Fruit fly (Drosophila melanogaster) whole organism, embryonic: Measurements from ENCODE around the gene CG43867.

Source experiments
- ATbp ChIP-seq: fragments of 200-800 bp; sonication (Bioruptor generic); optimal IDR thresholded peaks from 2 replicates; lab custom pipeline; 2017; ENCODE audit warnings: missing biosample characterization, mild to moderate bottlenecking, missing genetic modification characterization, missing genetic modification reagents
- BEAF-32 ChIP-seq: fragments of 200-800 bp; sonication (Bioruptor generic); optimal IDR thresholded peaks from 3 replicates; lab custom pipeline; 2017; ENCODE audit warnings: missing biosample characterization, missing genetic modification characterization, mild to moderate bottlenecking, moderate library complexity, missing genetic modification reagents
- Bteb2 ChIP-seq: fragments of 200-800 bp; sonication (Bioruptor generic); optimal IDR thresholded peaks from 2 replicates; lab custom pipeline; 2016; ENCODE audit warnings: missing biosample characterization, missing genetic modification characterization
- C15 ChIP-seq: fragments of 200-800 bp; sonication (Bioruptor generic); IDR thresholded peaks from 3 replicates; pipeline ENCODE4 v1.3.6; 2022; ENCODE audit warnings: missing biosample characterization, missing genetic modification characterization
- CG10959 ChIP-seq: fragments of 200-800 bp; sonication (Bioruptor generic); IDR thresholded peaks from 2 replicates; pipeline ENCODE4 v1.3.6; 2022; ENCODE audit warnings: missing biosample characterization, missing genetic modification characterization
- CG11085 ChIP-seq: fragments of 200-800 bp; sonication (Bioruptor generic); IDR thresholded peaks from 2 replicates; pipeline ENCODE4 v1.3.6; 2022; ENCODE audit warnings: missing biosample characterization, missing genetic modification characterization
- CG11247 ChIP-seq: fragments of 200-800 bp; sonication (Bioruptor generic); IDR thresholded peaks from 2 replicates; pipeline ENCODE4 v1.3.6; 2022; ENCODE audit warnings: missing biosample characterization, missing genetic modification characterization
- CG12219 ChIP-seq: fragments of 200-800 bp; sonication (Bioruptor generic); optimal IDR thresholded peaks from 3 replicates; lab custom pipeline; 2018; ENCODE audit warnings: missing biosample characterization, mild to moderate bottlenecking, missing genetic modification characterization
- CG12391 ChIP-seq: fragments of 200-800 bp; sonication (Bioruptor generic); optimal IDR thresholded peaks from 3 replicates; lab custom pipeline; 2018; ENCODE audit warnings: missing biosample characterization, mild to moderate bottlenecking, missing genetic modification characterization, moderate library complexity
- CG12769 ChIP-seq: fragments of 200-800 bp; sonication (Bioruptor generic); optimal IDR thresholded peaks from 2 replicates; lab custom pipeline; 2019; ENCODE audit warnings: missing biosample characterization, mild to moderate bottlenecking, missing genetic modification characterization, moderate library complexity
- CG13894 ChIP-seq: fragments of 200-800 bp; sonication (Bioruptor generic); optimal IDR thresholded peaks from 3 replicates; lab custom pipeline; 2018; ENCODE audit warnings: missing biosample characterization, mild to moderate bottlenecking, missing genetic modification characterization, moderate library complexity
- CG14860 ChIP-seq: fragments of 200-800 bp; sonication (Bioruptor generic); IDR thresholded peaks from 3 replicates; pipeline ENCODE4 v1.3.6; 2022; ENCODE audit warnings: missing biosample characterization, missing genetic modification characterization; ENCODE audit not compliant: partially characterized antibody
- CG15073 ChIP-seq: fragments of 200-800 bp; sonication (Bioruptor generic); optimal IDR thresholded peaks from 2 replicates; lab custom pipeline; 2016; ENCODE audit warnings: missing biosample characterization, missing genetic modification characterization
- CG1603 ChIP-seq: fragments of 200-800 bp; sonication (Bioruptor generic); optimal IDR thresholded peaks from 2 replicates; lab custom pipeline; 2019; ENCODE audit warnings: missing biosample characterization, mild to moderate bottlenecking, missing genetic modification characterization, moderate library complexity
- CG1647 ChIP-seq: fragments of 200-800 bp; sonication (Bioruptor generic); optimal IDR thresholded peaks from 3 replicates; lab custom pipeline; 2016; ENCODE audit warnings: missing biosample characterization, missing genetic modification characterization
- CG17328 ChIP-seq: fragments of 200-800 bp; sonication (Bioruptor generic); IDR thresholded peaks from 2 replicates; pipeline ENCODE4 v1.3.6; 2022; ENCODE audit warnings: missing biosample characterization, missing genetic modification characterization
- CG18011 ChIP-seq: fragments of 200-800 bp; sonication (Bioruptor generic); optimal IDR thresholded peaks from 2 replicates; lab custom pipeline; 2017; ENCODE audit warnings: missing biosample characterization, missing genetic modification characterization, mild to moderate bottlenecking, moderate library complexity, missing genotype
- CG30020 ChIP-seq: fragments of 200-800 bp; optimal IDR thresholded peaks from 2 replicates; lab custom pipeline; 2019; ENCODE audit warnings: missing biosample characterization, mild to moderate bottlenecking, missing genetic modification characterization, moderate library complexity
- CG32532 ChIP-seq: fragments of 200-800 bp; sonication (Bioruptor generic); IDR thresholded peaks from 2 replicates; pipeline ENCODE4 v1.3.6; 2022; ENCODE audit warnings: missing biosample characterization, missing genetic modification characterization
- CG4424 ChIP-seq: fragments of 200-800 bp; sonication (Bioruptor generic); optimal IDR thresholded peaks from 3 replicates; lab custom pipeline; 2016; ENCODE audit warnings: missing biosample characterization, missing genetic modification characterization
- CG4730 ChIP-seq: fragments of 200-800 bp; sonication (Bioruptor generic); IDR thresholded peaks from 2 replicates; pipeline ENCODE4 v1.3.6; 2022; ENCODE audit warnings: missing biosample characterization, missing genetic modification characterization
- CG6683 ChIP-seq: fragments of 200-800 bp; sonication (Bioruptor generic); optimal IDR thresholded peaks from 2 replicates; lab custom pipeline; 2017; ENCODE audit warnings: missing biosample characterization, mild to moderate bottlenecking, missing genetic modification characterization, missing genetic modification reagents
- CG6689 ChIP-seq: fragments of 200-800 bp; sonication (Bioruptor generic); IDR thresholded peaks from 2 replicates; pipeline ENCODE4 v1.3.6; 2022; ENCODE audit warnings: missing biosample characterization, missing genetic modification characterization
- CG6854 ChIP-seq: fragments of 200-800 bp; sonication (Bioruptor generic); optimal IDR thresholded peaks from 3 replicates; lab custom pipeline; 2017; ENCODE audit warnings: missing biosample characterization, mild to moderate bottlenecking, missing genetic modification characterization
- CG8924 ChIP-seq: fragments of 200-800 bp; optimal IDR thresholded peaks from 3 replicates; lab custom pipeline; 2019; ENCODE audit warnings: missing biosample characterization, mild to moderate bottlenecking, missing genetic modification characterization, moderate library complexity
- CG9215 ChIP-seq: fragments of 200-800 bp; sonication (Bioruptor generic); IDR thresholded peaks from 2 replicates; pipeline ENCODE4 v1.3.6; 2022; ENCODE audit warnings: missing biosample characterization, missing genetic modification characterization
- CG9876 ChIP-seq: fragments of 200-800 bp; sonication (Bioruptor generic); optimal IDR thresholded peaks from 2 replicates; lab custom pipeline; 2016; ENCODE audit warnings: missing biosample characterization, missing genetic modification characterization
- Fer3 ChIP-seq: fragments of 200-800 bp; sonication (Bioruptor generic); optimal IDR thresholded peaks from 2 replicates; lab custom pipeline; 2018; ENCODE audit warnings: missing biosample characterization, mild to moderate bottlenecking, missing genetic modification characterization, moderate library complexity
- HLH3B ChIP-seq: fragments of 200-800 bp; sonication (Bioruptor generic); IDR thresholded peaks from 2 replicates; pipeline ENCODE4 v1.3.6; 2022; ENCODE audit warnings: missing biosample characterization, missing genetic modification characterization
- Hey ChIP-seq: fragments of 200-800 bp; sonication (Bioruptor generic); optimal IDR thresholded peaks from 3 replicates; lab custom pipeline; 2018; ENCODE audit warnings: missing biosample characterization, mild to moderate bottlenecking, missing genetic modification characterization
- Hr3 ChIP-seq: fragments of 200-800 bp; sonication (Bioruptor generic); optimal IDR thresholded peaks from 3 replicates; lab custom pipeline; 2016; ENCODE audit warnings: missing biosample characterization, missing genetic modification characterization
- Med ChIP-seq: fragments of 200-800 bp; sonication (Bioruptor generic); peaks from one replicate; lab custom pipeline; 2016; ENCODE audit warnings: missing biosample characterization, missing genetic modification characterization, mild to moderate bottlenecking, inconsistent platforms, moderate library complexity
- Myb ChIP-seq: fragments of 200-800 bp; sonication (Bioruptor generic); optimal IDR thresholded peaks from 2 replicates; lab custom pipeline; 2016; ENCODE audit warnings: missing biosample characterization, missing genetic modification characterization
- NFAT ChIP-seq: fragments of 200-800 bp; sonication (Bioruptor generic); IDR thresholded peaks from 2 replicates; pipeline ENCODE4 v1.3.6; 2022; ENCODE audit warnings: missing biosample characterization, missing genetic modification characterization
- Oaz ChIP-seq: fragments of 200-800 bp; sonication (Bioruptor generic); IDR thresholded peaks from 2 replicates; pipeline ENCODE4 v1.3.6; 2022; ENCODE audit warnings: missing biosample characterization, missing genetic modification characterization
- Ptx1 ChIP-seq: fragments of 200-800 bp; sonication (Bioruptor generic); IDR thresholded peaks from 2 replicates; pipeline ENCODE4 v1.3.6; 2022; ENCODE audit warnings: missing biosample characterization, missing genetic modification characterization
- Sin3A ChIP-seq: fragments of >200 bp; optimal IDR thresholded peaks from 2 replicates; lab custom pipeline; 2018
- Sox102F ChIP-seq: fragments of 200-800 bp; sonication (Bioruptor generic); optimal IDR thresholded peaks from 2 replicates; lab custom pipeline; 2018; ENCODE audit warnings: missing biosample characterization, mild to moderate bottlenecking, missing genetic modification characterization, moderate library complexity
- Sry-β ChIP-seq: fragments of 200-800 bp; sonication (Bioruptor generic); optimal IDR thresholded peaks from 2 replicates; lab custom pipeline; 2018; ENCODE audit warnings: missing biosample characterization, mild to moderate bottlenecking, missing genetic modification characterization, moderate library complexity
- chm ChIP-seq: fragments of 200-800 bp; sonication (Bioruptor generic); IDR thresholded peaks from 2 replicates; pipeline ENCODE4 v1.3.6; 2022; ENCODE audit warnings: missing biosample characterization, missing genetic modification characterization
- croc ChIP-seq: fragments of 200-800 bp; sonication (Bioruptor generic); conservative IDR thresholded peaks from 3 replicates; pipeline ENCODE4 v1.3.6; 2022; ENCODE audit warnings: missing biosample characterization, missing genetic modification characterization
- dysf ChIP-seq: fragments of 200-800 bp; sonication (Bioruptor generic); IDR thresholded peaks from 3 replicates; pipeline ENCODE4 v1.3.6; 2022; ENCODE audit warnings: missing biosample characterization, missing genetic modification characterization
- fd3F ChIP-seq: fragments of 200-800 bp; sonication (Bioruptor generic); optimal IDR thresholded peaks from 2 replicates; lab custom pipeline; 2018; ENCODE audit warnings: missing biosample characterization, mild to moderate bottlenecking, missing genetic modification characterization, moderate library complexity
- gem ChIP-seq: fragments of 200-800 bp; sonication (Bioruptor generic); optimal IDR thresholded peaks from 2 replicates; lab custom pipeline; 2019; ENCODE audit warnings: missing biosample characterization, mild to moderate bottlenecking, missing genetic modification characterization, moderate library complexity
- grn ChIP-seq: fragments of 200-800 bp; sonication (Bioruptor generic); optimal IDR thresholded peaks from 3 replicates; lab custom pipeline; 2017; ENCODE audit warnings: missing biosample characterization, missing genetic modification characterization
- hth ChIP-seq: fragments of >200 bp; optimal IDR thresholded peaks from 2 replicates; lab custom pipeline; 2017; ENCODE audit warnings: inconsistent platforms
- lilli ChIP-seq: fragments of 200-800 bp; sonication (Bioruptor generic); optimal IDR thresholded peaks from 3 replicates; lab custom pipeline; 2016; ENCODE audit warnings: missing biosample characterization, missing genetic modification characterization
- mam ChIP-seq: fragments of 200-800 bp; sonication (Bioruptor generic); optimal IDR thresholded peaks from 3 replicates; lab custom pipeline; 2016; ENCODE audit warnings: missing biosample characterization, missing genetic modification characterization
- nau ChIP-seq: fragments of 200-800 bp; sonication (Bioruptor generic); optimal IDR thresholded peaks from 3 replicates; lab custom pipeline; 2017; ENCODE audit warnings: missing biosample characterization, mild to moderate bottlenecking, missing genetic modification characterization, missing genetic modification reagents
- pfk ChIP-seq: fragments of 200-800 bp; sonication (Bioruptor generic); optimal IDR thresholded peaks from 2 replicates; lab custom pipeline; 2018; ENCODE audit warnings: missing biosample characterization, mild to moderate bottlenecking, missing genetic modification characterization, moderate library complexity
- sisA ChIP-seq: fragments of 200-800 bp; sonication (Bioruptor generic); IDR thresholded peaks from 2 replicates; pipeline ENCODE4 v1.3.6; 2022; ENCODE audit warnings: missing biosample characterization, missing genetic modification characterization
- unpg ChIP-seq: fragments of 200-800 bp; sonication (Bioruptor generic); optimal IDR thresholded peaks from 3 replicates; lab custom pipeline; 2018; ENCODE audit warnings: missing biosample characterization, mild to moderate bottlenecking, missing genetic modification characterization, moderate library complexity

Gene CG43867

DNA sequence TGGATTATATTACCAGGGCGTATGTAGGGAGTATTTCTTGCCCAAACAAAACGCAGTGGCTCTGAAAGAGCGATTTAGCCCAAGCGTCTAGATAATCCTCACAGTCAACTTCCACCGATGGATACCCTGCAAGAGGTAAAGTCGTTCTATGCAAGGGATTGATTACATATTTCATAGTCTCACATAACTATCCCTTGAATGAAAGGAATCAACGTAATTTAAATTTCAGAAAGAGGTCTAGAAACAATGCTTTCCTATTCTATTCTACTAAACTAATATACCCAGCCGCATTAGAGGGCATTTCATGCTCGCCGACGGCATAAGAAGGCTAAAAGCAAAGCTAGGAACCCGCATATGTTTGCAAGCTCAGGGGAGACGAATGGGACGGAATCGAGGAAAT, 39.0 kb upstream of the CG43867 start (continued):
- peak; percentile 30 for TF ChIP-seq mam (GFP tag; lab: Kevin White, UChicago)
- TF ChIP-seq Hr3 (GFP tag; lab: Kevin White, UChicago) = no peak
- TF ChIP-seq Hey = no peak
- peak; percentile 66 for TF ChIP-seq CG12769 (tag; lab: Kevin White, UChicago)
- no peak for TF ChIP-seq CG17328
- 0 out of 2 replicates have a peak, but pooled peaks have one; percentile 20 for TF ChIP-seq CG11247
- TF ChIP-seq Fer3 (tag; lab: Kevin White, UChicago) = peak; percentile 30
- TF ChIP-seq HLH3B (GFP tag; lab: Robert Waterston, UW) = peak; percentile 59
- TF ChIP-seq hth = no peak
- peak; percentile 57 for TF ChIP-seq Ptx1 (GFP tag; lab: Robert Waterston, UW)
- TF ChIP-seq CG6689 (GFP tag; lab: Robert Waterston, UW) = 0 out of 2 replicates have a peak, but pooled peaks have one; percentile 27
- peak; percentile 39 for TF ChIP-seq Myb (GFP tag; lab: Kevin White, UChicago)
- no peak for TF ChIP-seq Sry-β (GFP tag; lab: Kevin White, UChicago)
- TF ChIP-seq CG10959 (GFP tag; lab: Robert Waterston, UW) = no peak
- TF ChIP-seq Med (GFP tag; lab: Kevin White, UChicago) = peak; percentile 87
- peak; percentile 24 for TF ChIP-seq CG1603 (tag; lab: Kevin White, UChicago)
- TF ChIP-seq CG30020 (tag; lab: Kevin White, UChicago) = no peak
- peak; percentile 34; the same call in 1 of the 2 replicates for TF ChIP-seq sisA (GFP tag; lab: Robert Waterston, UW)
- TF ChIP-seq Oaz = peak; percentile 17; the same call in 1 of the 2 replicates
- peak; percentile 25 for TF ChIP-seq CG12391 (tag; lab: Kevin White, UChicago)
- no peak for TF ChIP-seq CG1647 (GFP tag; lab: Kevin White, UChicago)
- TF ChIP-seq Sin3A (lab: Kevin White, UChicago) = no peak
- TF ChIP-seq croc (GFP tag; lab: Robert Waterston, UW) = no peak
- no peak for TF ChIP-seq BEAF-32 (GFP tag; lab: Kevin White, UChicago)
- TF ChIP-seq nau = no peak
- TF ChIP-seq dysf = peak; percentile 67; the same call in 2 of the 3 replicates
- no peak for TF ChIP-seq Bteb2 (GFP tag; lab: Kevin White, UChicago)
- no peak for TF ChIP-seq CG12219 (GFP tag; lab: Kevin White, UChicago)
- peak; percentile 6 for TF ChIP-seq CG6683 (GFP tag; lab: Kevin White, UChicago)
- no peak for TF ChIP-seq CG14860 (GFP tag; lab: Robert Waterston, UW)
- peak; percentile 29; the same call in 1 of the 2 replicates for TF ChIP-seq CG32532
- no peak for TF ChIP-seq CG6854 (GFP tag; lab: Kevin White, UChicago)
- no peak for TF ChIP-seq grn (GFP tag; lab: Kevin White, UChicago)
- TF ChIP-seq Sox102F (GFP tag; lab: Kevin White, UChicago) = peak; percentile 40
- TF ChIP-seq CG15073 (GFP tag; lab: Kevin White, UChicago) = no peak
- TF ChIP-seq pfk = no peak
- no peak for TF ChIP-seq ATbp
- peak; percentile 51 for TF ChIP-seq CG13894 (tag; lab: Kevin White, UChicago)
- TF ChIP-seq CG9876 (GFP tag; lab: Kevin White, UChicago) = no peak
- no peak for TF ChIP-seq C15 (GFP tag; lab: Robert Waterston, UW)
- TF ChIP-seq unpg (GFP tag; lab: Kevin White, UChicago) = peak; percentile 23
- no peak for TF ChIP-seq CG4730 (GFP tag; lab: Robert Waterston, UW)
- TF ChIP-seq NFAT (GFP tag; lab: Robert Waterston, UW) = no peak
- TF ChIP-seq CG8924 (tag; lab: Kevin White, UChicago) = peak; percentile 37
- peak; percentile 21 for TF ChIP-seq fd3F (GFP tag; lab: Kevin White, UChicago)
- 0 out of 2 replicates have a peak, but pooled peaks have one; percentile 31 for TF ChIP-seq CG9215 (GFP tag; lab: Robert Waterston, UW)
- peak; percentile 38 for TF ChIP-seq lilli
- TF ChIP-seq CG11085 (GFP tag; lab: Robert Waterston, UW) = no peak
- TF ChIP-seq CG18011 (GFP tag; lab: Kevin White, UChicago) = no peak
- no peak for TF ChIP-seq chm (GFP tag; lab: Robert Waterston, UW)
- peak; percentile 54 for TF ChIP-seq gem (tag; lab: Kevin White, UChicago)
- TF ChIP-seq CG4424 (GFP tag; lab: Kevin White, UChicago) = no peak
